Worm (Caenorhabditis elegans): ENCODE data around the gene mans-3.

DNA sequence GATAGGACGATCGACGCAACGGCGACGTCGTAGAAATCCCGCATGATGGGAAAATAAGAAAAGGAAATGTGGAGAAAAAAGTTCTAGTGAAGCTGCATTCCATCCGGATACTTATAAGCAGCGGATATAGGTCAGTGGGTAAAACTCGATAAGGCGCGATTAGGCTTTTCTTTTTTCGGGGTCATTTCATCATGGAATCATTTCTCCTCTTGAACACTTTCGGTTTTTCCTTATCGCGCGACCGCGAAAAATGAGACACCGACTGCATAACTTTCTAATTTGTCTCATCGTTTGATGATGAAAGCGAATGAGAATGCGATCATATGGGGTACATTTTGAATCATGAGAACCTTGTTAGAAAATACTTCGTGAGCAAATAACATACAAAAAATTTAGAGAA is 14.8 kb upstream of the mans-3 start, which contains the start of gene dpy-8:
- no peak for TF ChIP-seq nhr-77 (tag; optimal IDR thresholded peaks at IDR 0.05)
- no peak for TF ChIP-seq ceh-82 (tag; optimal IDR thresholded peaks at IDR 0.05)
